Fruit fly (Drosophila melanogaster) whole organism, embryonic: ENCODE results near the gene CG18810.

Experiments used
- Ada2b ChIP-seq: fragments of 200-800 bp; sonication (Bioruptor generic); IDR thresholded peaks from 2 replicates; pipeline ENCODE4 v1.3.6; 2022; ENCODE audit warnings: missing biosample characterization, missing genetic modification characterization
- Aef1 ChIP-seq: fragments of 200-800 bp; sonication (Bioruptor generic); IDR thresholded peaks from 3 replicates; pipeline ENCODE4 v1.3.6; 2022; ENCODE audit warnings: missing biosample characterization, missing genetic modification characterization
- Awh ChIP-seq: fragments of 200-800 bp; sonication (Bioruptor generic); IDR thresholded peaks from 2 replicates; pipeline ENCODE4, ENCODE4 v1.3.6; 2022; ENCODE audit warnings: missing biosample characterization, missing genetic modification characterization
- Bdp1 ChIP-seq: fragments of 200-800 bp; sonication (Bioruptor generic); optimal IDR thresholded peaks from 3 replicates; lab custom pipeline; 2016; ENCODE audit warnings: missing biosample characterization, missing genetic modification characterization
- Blimp-1 ChIP-seq: fragments of 200-800 bp; sonication (Bioruptor generic); optimal IDR thresholded peaks from 3 replicates; lab custom pipeline; 2018; ENCODE audit warnings: missing biosample characterization, missing genetic modification characterization, mild to moderate bottlenecking, moderate library complexity, missing genetic modification reagents
- CG14014 ChIP-seq: fragments of 200-800 bp; sonication (Bioruptor generic); IDR thresholded peaks from 2 replicates; pipeline ENCODE4 v1.3.6; 2022; ENCODE audit warnings: missing biosample characterization, missing genetic modification characterization
- CG1603 ChIP-seq: fragments of 200-800 bp; sonication (Bioruptor generic); optimal IDR thresholded peaks from 2 replicates; lab custom pipeline; 2019; ENCODE audit warnings: missing biosample characterization, mild to moderate bottlenecking, missing genetic modification characterization, moderate library complexity
- CG17912 ChIP-seq: fragments of 200-800 bp; sonication (Bioruptor generic); optimal IDR thresholded peaks from 2 replicates; lab custom pipeline; 2018; ENCODE audit warnings: missing biosample characterization, mild to moderate bottlenecking, missing genetic modification characterization
- CG18262 ChIP-seq: fragments of 200-800 bp; optimal IDR thresholded peaks from 3 replicates; lab custom pipeline; 2019; ENCODE audit warnings: missing biosample characterization, mild to moderate bottlenecking, missing genetic modification characterization, moderate library complexity
- CG18599 ChIP-seq: fragments of 200-800 bp; sonication (Bioruptor generic); optimal IDR thresholded peaks from 3 replicates; lab custom pipeline; 2017; ENCODE audit warnings: missing biosample characterization, missing genetic modification characterization, mild to moderate bottlenecking, moderate library complexity, missing genetic modification reagents
- CG2116 ChIP-seq: fragments of 200-800 bp; sonication (Bioruptor generic); optimal IDR thresholded peaks from 3 replicates; lab custom pipeline; 2018; ENCODE audit warnings: missing biosample characterization, mild to moderate bottlenecking, missing genetic modification characterization
- CG2120 ChIP-seq: fragments of 200-800 bp; sonication (Bioruptor generic); optimal IDR thresholded peaks from 3 replicates; lab custom pipeline; 2016; ENCODE audit warnings: missing biosample characterization, missing genetic modification characterization
- CG2678 ChIP-seq: fragments of 200-800 bp; sonication (Bioruptor generic); optimal IDR thresholded peaks from 3 replicates; lab custom pipeline; 2019; ENCODE audit warnings: missing biosample characterization, mild to moderate bottlenecking, missing genetic modification characterization, moderate library complexity
- CG32532 ChIP-seq: fragments of 200-800 bp; sonication (Bioruptor generic); IDR thresholded peaks from 2 replicates; pipeline ENCODE4 v1.3.6; 2022; ENCODE audit warnings: missing biosample characterization, missing genetic modification characterization
- CG3281 ChIP-seq: fragments of 200-800 bp; sonication (Bioruptor generic); optimal IDR thresholded peaks from 3 replicates; lab custom pipeline; 2017; ENCODE audit warnings: missing biosample characterization, mild to moderate bottlenecking, missing genetic modification characterization
- CG3995 ChIP-seq: fragments of 200-800 bp; sonication (Bioruptor generic); optimal IDR thresholded peaks from 3 replicates; lab custom pipeline; 2016; ENCODE audit warnings: missing biosample characterization, missing genetic modification characterization
- CG5245 ChIP-seq: fragments of 200-800 bp; sonication (Bioruptor generic); optimal IDR thresholded peaks from 3 replicates; lab custom pipeline; 2016; ENCODE audit warnings: missing biosample characterization, missing genetic modification characterization
- CG7372 ChIP-seq: fragments of 200-800 bp; sonication (Bioruptor generic); IDR thresholded peaks from 2 replicates; pipeline ENCODE4 v1.3.6; 2022; ENCODE audit warnings: missing biosample characterization, missing genetic modification characterization
- CG7745 ChIP-seq: fragments of 200-800 bp; sonication (Bioruptor generic); optimal IDR thresholded peaks from 2 replicates; lab custom pipeline; 2018; ENCODE audit warnings: missing biosample characterization, mild to moderate bottlenecking, missing genetic modification characterization, moderate library complexity
- CG8359 ChIP-seq: fragments of 200-800 bp; sonication (Bioruptor generic); optimal IDR thresholded peaks from 2 replicates; lab custom pipeline; 2017; ENCODE audit warnings: missing biosample characterization, mild to moderate bottlenecking, missing genetic modification characterization, borderline replicate concordance
- CrebB ChIP-seq: fragments of 200-800 bp; sonication (Bioruptor generic); optimal IDR thresholded peaks from 3 replicates; lab custom pipeline; 2018; ENCODE audit warnings: missing biosample characterization, mild to moderate bottlenecking, missing genetic modification characterization
- Dp ChIP-seq: fragments of 200-800 bp; sonication (Bioruptor generic); optimal IDR thresholded peaks from 2 replicates; lab custom pipeline; 2018; ENCODE audit warnings: missing biosample characterization, mild to moderate bottlenecking, missing genetic modification characterization, moderate library complexity
- H15 ChIP-seq: fragments of 200-800 bp; sonication (Bioruptor generic); IDR thresholded peaks from 3 replicates; pipeline ENCODE4 v1.3.6; 2022; ENCODE audit warnings: missing biosample characterization, missing genetic modification characterization
- MBD-R2 ChIP-seq: fragments of 200-800 bp; sonication (Bioruptor generic); IDR thresholded peaks from 2 replicates; pipeline ENCODE4 v1.3.6; 2022; ENCODE audit warnings: missing biosample characterization, missing genetic modification characterization
- Mad ChIP-seq: fragments of 200-800 bp; sonication (Bioruptor generic); optimal IDR thresholded peaks from 2 replicates; lab custom pipeline; 2016; ENCODE audit warnings: missing biosample characterization, missing genetic modification characterization
- NC2β ChIP-seq: fragments of 200-800 bp; sonication (Bioruptor generic); optimal IDR thresholded peaks from 2 replicates; lab custom pipeline; 2016; ENCODE audit warnings: missing biosample characterization, missing genetic modification characterization
- NfI ChIP-seq: fragments of 200-800 bp; sonication (Bioruptor generic); optimal IDR thresholded peaks from 3 replicates; lab custom pipeline; 2018; ENCODE audit warnings: missing biosample characterization, mild to moderate bottlenecking, missing genetic modification characterization, moderate library complexity
- Ssrp ChIP-seq: fragments of 200-800 bp; sonication (Bioruptor generic); optimal IDR thresholded peaks from 2 replicates; lab custom pipeline; 2018; ENCODE audit warnings: missing biosample characterization, mild to moderate bottlenecking, missing genetic modification characterization, moderate library complexity
- ap ChIP-seq: fragments of 200-800 bp; sonication (Bioruptor generic); IDR thresholded peaks from 2 replicates; pipeline ENCODE4 v1.3.6; 2022; ENCODE audit warnings: missing biosample characterization, missing genetic modification characterization
- ase ChIP-seq: fragments of 200-800 bp; sonication (Bioruptor generic); IDR thresholded peaks from 3 replicates; pipeline ENCODE4 v1.3.6; 2022; ENCODE audit warnings: missing biosample characterization, missing genetic modification characterization
- bowl ChIP-seq: fragments of 200-800 bp; sonication (Bioruptor generic); IDR thresholded peaks from 2 replicates; pipeline ENCODE4 v1.3.6; 2022; ENCODE audit warnings: missing biosample characterization, missing genetic modification characterization
- cas ChIP-seq: fragments of 200-800 bp; sonication (Bioruptor generic); IDR thresholded peaks from 2 replicates; pipeline ENCODE4 v1.3.6; 2022; ENCODE audit warnings: missing biosample characterization, missing genetic modification characterization
- chif ChIP-seq, 2 experiments: fragments of 200-800 bp; sonication (Bioruptor generic); optimal IDR thresholded peaks; 3 replicates each; lab custom pipeline; 2016; ENCODE audit warnings: missing biosample characterization in 2 of 2, missing genetic modification characterization in 2 of 2
- dmrt99B ChIP-seq: fragments of 200-800 bp; sonication (Bioruptor generic); optimal IDR thresholded peaks from 2 replicates; lab custom pipeline; 2018; ENCODE audit warnings: missing biosample characterization, mild to moderate bottlenecking, missing genetic modification characterization, moderate library complexity
- en ChIP-seq: fragments of 200-800 bp; sonication (Bioruptor generic); optimal IDR thresholded peaks from 2 replicates; lab custom pipeline; 2016; ENCODE audit warnings: missing biosample characterization, missing genetic modification characterization
- eve ChIP-seq, 2 experiments: fragments of >200 bp; optimal IDR thresholded peaks; 2 replicates each; lab custom pipeline; 2017; ENCODE audit warnings: missing biosample characterization in 2 of 2, missing genetic modification characterization in 2 of 2
- gfzf ChIP-seq: fragments of 200-800 bp; sonication (Bioruptor generic); optimal IDR thresholded peaks from 2 replicates; lab custom pipeline; 2016; ENCODE audit warnings: missing biosample characterization, mild to moderate bottlenecking, missing genetic modification characterization, moderate library complexity
- ind ChIP-seq: fragments of 200-800 bp; sonication (Bioruptor generic); optimal IDR thresholded peaks from 3 replicates; lab custom pipeline; 2016; ENCODE audit warnings: missing biosample characterization, missing genetic modification characterization
- kay ChIP-seq: fragments of 200-800 bp; sonication (Bioruptor generic); optimal IDR thresholded peaks from 2 replicates; lab custom pipeline; 2016; ENCODE audit warnings: missing biosample characterization, missing genetic modification characterization
- kni ChIP-seq: fragments of 200-800 bp; sonication (Bioruptor generic); optimal IDR thresholded peaks from 3 replicates; lab custom pipeline; 2017; ENCODE audit warnings: mild to moderate bottlenecking, missing biosample characterization, missing genetic modification reagents, missing genetic modification characterization
- lilli ChIP-seq: fragments of 200-800 bp; sonication (Bioruptor generic); optimal IDR thresholded peaks from 3 replicates; lab custom pipeline; 2016; ENCODE audit warnings: missing biosample characterization, missing genetic modification characterization
- lov ChIP-seq, 2 experiments: fragments of 200-800 bp in 1 of 2; fragments of >200 bp in 1 of 2; sonication (Bioruptor generic) in 1 of 2; IDR thresholded peaks in 1 of 2; optimal IDR thresholded peaks in 1 of 2; 2 replicates in 1 of 2; 3 replicates in 1 of 2; pipeline versions ENCODE4 v1.3.6 to Lab custom; 2017 to 2022; ENCODE audit warnings: missing biosample characterization in 1 of 2, missing genetic modification characterization in 1 of 2
- onecut ChIP-seq: fragments of 200-800 bp; sonication (Bioruptor generic); IDR thresholded peaks from 2 replicates; pipeline ENCODE4 v1.3.6; 2022; ENCODE audit warnings: missing biosample characterization, missing genetic modification characterization
- phol ChIP-seq: fragments of 200-800 bp; sonication (Bioruptor generic); optimal IDR thresholded peaks from 3 replicates; lab custom pipeline; 2018; ENCODE audit warnings: missing biosample characterization, mild to moderate bottlenecking, missing genetic modification characterization, moderate library complexity
- psq ChIP-seq: fragments of 200-800 bp; sonication (Bioruptor generic); optimal IDR thresholded peaks from 2 replicates; lab custom pipeline; 2017; ENCODE audit warnings: missing biosample characterization, missing genetic modification characterization
- ro ChIP-seq: fragments of 200-800 bp; sonication (Bioruptor generic); IDR thresholded peaks from 2 replicates; pipeline ENCODE4 v1.3.6; 2022; ENCODE audit warnings: missing biosample characterization, missing genetic modification characterization
- sens ChIP-seq: fragments of 200-800 bp; sonication (Bioruptor generic); peaks from one replicate; lab custom pipeline; 2016; ENCODE audit warnings: missing biosample characterization, missing genetic modification characterization
- slou ChIP-seq: fragments of 200-800 bp; sonication (Bioruptor generic); optimal IDR thresholded peaks from 3 replicates; lab custom pipeline; 2016; ENCODE audit warnings: missing biosample characterization, missing genetic modification characterization
- tll ChIP-seq, 2 experiments: fragments of 200-800 bp in 1 of 2; fragments of >200 bp in 1 of 2; sonication (Bioruptor generic) in 1 of 2; optimal IDR thresholded peaks; 2 replicates each; lab custom pipeline; 2017 to 2019; ENCODE audit warnings: missing biosample characterization in 2 of 2, missing genetic modification characterization in 2 of 2, mild to moderate bottlenecking in 1 of 2, moderate library complexity in 1 of 2
- ttk ChIP-seq: fragments of 200-800 bp; sonication (Bioruptor generic); IDR thresholded peaks from 2 replicates; pipeline ENCODE4 v2.1.2; 2022; ENCODE audit warnings: missing biosample characterization, missing genetic modification characterization
- zfh1 ChIP-seq: fragments of 200-800 bp; sonication (Bioruptor generic); IDR thresholded peaks from 3 replicates; pipeline ENCODE4 v1.3.6; 2022; ENCODE audit warnings: missing biosample characterization, missing genetic modification characterization

CG18810 gene

DNA sequence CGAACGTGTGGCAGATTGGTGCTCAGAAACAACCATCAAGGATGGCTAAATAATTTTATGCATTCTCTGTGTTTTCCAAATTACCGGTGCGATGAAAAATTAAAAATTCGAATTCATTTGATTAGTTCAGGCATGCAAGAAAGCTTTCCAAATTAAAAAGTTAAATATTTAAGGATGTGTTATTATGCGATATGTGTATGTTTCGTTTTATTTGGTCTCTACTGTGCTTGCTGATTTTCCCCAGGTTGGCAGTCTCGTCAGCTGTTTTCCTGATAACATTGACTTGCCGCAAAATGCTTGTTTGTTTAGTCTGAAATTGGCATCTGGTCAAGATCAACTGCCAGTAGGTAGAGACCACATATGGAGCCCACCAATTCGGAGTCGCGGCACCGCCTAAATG is 1.2 kb downstream of the CG18810 start, which contains the start of gene CG2611 (continued):
- TF ChIP-seq ase (GFP tag; lab: Robert Waterston, UW), result peak; percentile 38; the same call in 1 of the 3 replicates
- peak; percentile 68 for TF ChIP-seq CG2120
- peak; percentile 74 for TF ChIP-seq lilli (GFP tag; lab: Kevin White, UChicago)
- peak; percentile 28; the same call in 1 of the 2 replicates for TF ChIP-seq onecut (GFP tag; lab: Robert Waterston, UW)
- peak; percentile 93 for TF ChIP-seq sens (GFP tag; lab: Kevin White, UChicago)
- TF ChIP-seq CG2678 (tag; lab: Kevin White, UChicago), result no peak
- no peak for TF ChIP-seq CG17912 (GFP tag; lab: Kevin White, UChicago)
- TF ChIP-seq CG1603 (tag; lab: Kevin White, UChicago), result peak; percentile 66
- TF ChIP-seq phol (tag; lab: Kevin White, UChicago), result peak; percentile 51
- no peak for TF ChIP-seq lov (optimal IDR thresholded peaks at IDR 0.05; lab: Kevin White, UChicago)
- no peak for TF ChIP-seq lov (GFP tag; IDR thresholded peaks at IDR 0.05; lab: Robert Waterston, UW)
- TF ChIP-seq NC2β (GFP tag; lab: Kevin White, UChicago), result peak; percentile 39
- TF ChIP-seq zfh1 (GFP tag; lab: Robert Waterston, UW), result peak; percentile 61
- peak; percentile 9 for TF ChIP-seq CrebB
- peak; percentile 39; the same call in 1 of the 2 replicates for TF ChIP-seq Ada2b
- no peak for TF ChIP-seq CG7372 (GFP tag; lab: Robert Waterston, UW)
- TF ChIP-seq CG2116 (GFP tag; lab: Kevin White, UChicago), result peak; percentile 19
- peak; percentile 97 for TF ChIP-seq MBD-R2 (GFP tag; lab: Robert Waterston, UW)
- no peak for TF ChIP-seq psq
- peak; percentile 35; the same call in 1 of the 2 replicates for TF ChIP-seq Awh (GFP tag; lab: Robert Waterston, UW)
- peak; percentile 60 for TF ChIP-seq CG32532
- TF ChIP-seq CG3995 (GFP tag; lab: Kevin White, UChicago), result no peak
- no peak for TF ChIP-seq CG7745 (tag; lab: Kevin White, UChicago)
- peak; percentile 60 for TF ChIP-seq CG14014 (GFP tag; lab: Robert Waterston, UW)
- peak in 1 of 2 experiments; percentile 87 for TF ChIP-seq tll (GFP tag; optimal IDR thresholded peaks at IDR 0.05; lab: Kevin White, UChicago)
- TF ChIP-seq CG8359 (GFP tag; lab: Kevin White, UChicago), result no peak
- TF ChIP-seq ap (GFP tag; lab: Robert Waterston, UW), result no peak
- peak; percentile 8; the same call in 1 of the 3 replicates for TF ChIP-seq H15 (GFP tag; lab: Robert Waterston, UW)
- TF ChIP-seq NfI (GFP tag; lab: Kevin White, UChicago), result peak; percentile 36
- peak; percentile 49 for TF ChIP-seq ind (GFP tag; lab: Kevin White, UChicago)
- TF ChIP-seq dmrt99B (tag; lab: Kevin White, UChicago), result no peak
- TF ChIP-seq chif (GFP tag; optimal IDR thresholded peaks at IDR 0.05; lab: Kevin White, UChicago), result peak; percentile 27 to 38
- peak; percentile 30 for TF ChIP-seq ttk (GFP tag; lab: Robert Waterston, UW)
- TF ChIP-seq Mad (GFP tag; lab: Kevin White, UChicago), result peak; percentile 34
- TF ChIP-seq en (GFP tag; lab: Kevin White, UChicago), result peak; percentile 23
- TF ChIP-seq Ssrp (tag; lab: Kevin White, UChicago), result peak; percentile 42
- TF ChIP-seq cas (GFP tag; lab: Robert Waterston, UW), result no peak
- peak; percentile 1 for TF ChIP-seq Dp
- TF ChIP-seq ro, result no peak
- TF ChIP-seq Blimp-1 (GFP tag; lab: Kevin White, UChicago), result no peak
- TF ChIP-seq slou, result no peak
- peak; percentile 45 for TF ChIP-seq Bdp1 (GFP tag; lab: Kevin White, UChicago)
- TF ChIP-seq bowl (GFP tag; lab: Robert Waterston, UW), result no peak
- TF ChIP-seq CG18262, result peak; percentile 45
- peak; percentile 55 for TF ChIP-seq CG3281 (GFP tag; lab: Kevin White, UChicago)
- no peak for TF ChIP-seq eve (GFP tag; optimal IDR thresholded peaks at IDR 0.05; lab: Kevin White, UChicago)
- TF ChIP-seq gfzf, result peak; percentile 8
- TF ChIP-seq Aef1 (GFP tag; lab: Robert Waterston, UW), result no peak
- TF ChIP-seq kni (GFP tag; lab: Kevin White, UChicago), result no peak
- no peak for TF ChIP-seq CG5245
- TF ChIP-seq CG18599 (GFP tag; lab: Kevin White, UChicago), result no peak
- peak; percentile 9 for TF ChIP-seq kay (GFP tag; lab: Kevin White, UChicago)
